Worm (Caenorhabditis elegans) whole organism, L4 larva: ENCODE measurements around the gene C45B2.1.

Experiments used
- mdl-1 ChIP-seq, 2 experiments: fragments of 150-350 bp in 1 of 2; sonication (generic microtip) in 1 of 2; optimal IDR thresholded peaks; 2 replicates each; lab custom pipeline; 2014 to 2017; ENCODE audit warnings: missing biosample characterization in 2 of 2, missing genetic modification characterization in 2 of 2
- pqm-1 ChIP-seq: sonication (generic microtip); optimal IDR thresholded peaks from 2 replicates; lab custom pipeline; 2017; ENCODE audit warnings: missing biosample characterization, missing genetic modification characterization
- unc-62 ChIP-seq, 3 experiments: fragments of 150-350 bp in 1 of 3; sonication (generic microtip); optimal IDR thresholded peaks in 2 of 3; peaks in 1 of 3; 1 replicate in 1 of 3; 2 replicates in 2 of 3; lab custom pipeline; 2014 to 2017; ENCODE audit warnings: missing biosample characterization in 3 of 3, missing genetic modification characterization in 3 of 3, missing genetic modification reagents in 3 of 3, missing genotype in 1 of 3

- TF ChIP-seq pqm-1 (no peak), mdl-1 (tag; optimal IDR thresholded peaks at IDR 0.05; lab: Kevin White, UChicago) (no peak), unc-62 (GFP tag; optimal IDR thresholded peaks at IDR 0.05 in 1 of 2; lab: Kevin White, UChicago) (no peak), unc-62 (tag; optimal IDR thresholded peaks at IDR 0.05; lab: Kevin White, UChicago) (no peak)
These were observed 26.9 kb downstream of the C45B2.1 start, which contains the start of gene prx-3 for ce11 chrX:6112817-6113216.
